Fruit fly (Drosophila melanogaster): Measurements from ENCODE around the gene CG32407.
A peak's percentile ranks its signal among the peaks of the same experiment; 100 is the strongest.

CG32407 gene

DNA sequence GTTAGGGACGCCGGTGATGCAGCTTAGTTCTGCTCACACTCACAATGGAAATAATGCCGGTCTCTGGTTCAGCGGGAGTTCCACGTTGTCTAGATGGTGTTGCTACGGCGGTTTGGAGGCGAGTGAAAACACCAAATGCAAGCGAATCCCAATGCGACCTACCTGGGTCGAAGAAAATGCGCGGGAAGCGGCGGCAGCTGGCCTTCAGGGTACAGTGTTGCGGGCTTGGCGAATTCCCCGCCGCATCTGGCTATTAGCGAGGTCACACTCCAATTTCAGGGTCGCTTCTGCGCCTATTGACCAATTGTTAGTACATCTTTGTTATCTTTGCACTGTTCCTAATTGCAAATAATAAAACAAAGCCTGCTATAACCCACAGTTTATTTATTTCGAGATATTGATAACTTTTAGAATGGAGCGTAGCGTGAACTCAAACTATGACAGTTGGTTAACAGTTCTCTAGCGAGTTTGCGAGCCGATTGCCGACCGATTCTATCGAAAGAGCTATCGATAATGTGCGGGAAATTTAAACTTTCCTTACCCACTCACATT lies 10.6 kb downstream of the CG32407 start, which contains the start of gene Rcc1 (continued):
- TF ChIP-seq CG43689 (GFP tag; IDR thresholded peaks at IDR 0.05): no peak
- TF ChIP-seq Ets97D (GFP tag; optimal IDR thresholded peaks at IDR 0.05): peak; percentile 85
- TF ChIP-seq CHES-1-like (GFP tag; optimal IDR thresholded peaks at IDR 0.05): peak; percentile 23
- TF ChIP-seq bowl (GFP tag; IDR thresholded peaks at IDR 0.05): no peak
- no peak for TF ChIP-seq lov (optimal IDR thresholded peaks at IDR 0.05)
- TF ChIP-seq lov (GFP tag; IDR thresholded peaks at IDR 0.05): no peak
- no peak for TF ChIP-seq Sox102F (GFP tag; optimal IDR thresholded peaks at IDR 0.05)
- TF ChIP-seq CG31224 (GFP tag; IDR thresholded peaks at IDR 0.05): no peak
- no peak for TF ChIP-seq CG30403 (GFP tag; optimal IDR thresholded peaks at IDR 0.05)
- no peak for TF ChIP-seq B-H1 (GFP tag; IDR thresholded peaks at IDR 0.05)
- no peak for TF ChIP-seq CG9437 (GFP tag; optimal IDR thresholded peaks at IDR 0.05)
- peak in 1 of 2 experiments; percentile 63 for TF ChIP-seq insv (GFP tag; optimal IDR thresholded peaks at IDR 0.05)
- peak; percentile 97 for TF ChIP-seq Dp (GFP tag; optimal IDR thresholded peaks at IDR 0.05)
- no peak for TF ChIP-seq abd-A (tag; optimal IDR thresholded peaks at IDR 0.05)
- peak; percentile 64 for TF ChIP-seq Myb (GFP tag; optimal IDR thresholded peaks at IDR 0.05)
- TF ChIP-seq E2f1 (GFP tag; IDR thresholded peaks at IDR 0.05): peak; percentile 89
- TF ChIP-seq tgo (GFP tag; IDR thresholded peaks at IDR 0.05): no peak
- no peak for TF ChIP-seq croc (GFP tag; conservative IDR thresholded peaks at IDR 0.05)
- no peak for TF ChIP-seq CG7357 (GFP tag; IDR thresholded peaks at IDR 0.05)
- TF ChIP-seq CG18011 (GFP tag; optimal IDR thresholded peaks at IDR 0.05): no peak
- TF ChIP-seq jing (GFP tag; optimal IDR thresholded peaks at IDR 0.05): no peak
- no peak for TF ChIP-seq dati (GFP tag; IDR thresholded peaks at IDR 0.05)
- TF ChIP-seq br (optimal IDR thresholded peaks at IDR 0.05): no peak
- TF ChIP-seq HLHmδ (GFP tag; optimal IDR thresholded peaks at IDR 0.05): no peak
- peak; percentile 23 for TF ChIP-seq grau (tag; optimal IDR thresholded peaks at IDR 0.05)
- no peak for TF ChIP-seq aop (GFP tag; IDR thresholded peaks at IDR 0.05)
- no peak for TF ChIP-seq CG42726 (GFP tag; IDR thresholded peaks at IDR 0.05; ENCODE audit: partially characterized antibody)
- TF ChIP-seq CG11504 (tag; optimal IDR thresholded peaks at IDR 0.05): peak; percentile 53
- no peak for TF ChIP-seq CG11695 (GFP tag; IDR thresholded peaks at IDR 0.05)
- TF ChIP-seq Nf-YB (GFP tag; optimal IDR thresholded peaks at IDR 0.05): peak; percentile 24
- TF ChIP-seq CG3847 (GFP tag; IDR thresholded peaks at IDR 0.05): peak; percentile 27; the same call in 1 of the 2 replicates
- no peak for TF ChIP-seq chif (GFP tag; optimal IDR thresholded peaks at IDR 0.05)
- TF ChIP-seq CG3838 (GFP tag; optimal IDR thresholded peaks at IDR 0.05): no peak
- no peak for TF ChIP-seq z (GFP tag; IDR thresholded peaks at IDR 0.05)
- peak; percentile 94 for TF ChIP-seq E2f2 (GFP tag; IDR thresholded peaks at IDR 0.05)
- TF ChIP-seq Fer3 (tag; optimal IDR thresholded peaks at IDR 0.05): no peak
- no peak for TF ChIP-seq zfh1 (GFP tag; IDR thresholded peaks at IDR 0.05)
- no peak for TF ChIP-seq scrt (GFP tag; optimal IDR thresholded peaks at IDR 0.05)
- TF ChIP-seq HmgZ (tag; optimal IDR thresholded peaks at IDR 0.05): peak; percentile 72
- TF ChIP-seq ems (GFP tag; optimal IDR thresholded peaks at IDR 0.05): no peak
- no peak for TF ChIP-seq H15 (GFP tag; IDR thresholded peaks at IDR 0.05)
- peak; percentile 90 for TF ChIP-seq CG15514 (GFP tag; optimal IDR thresholded peaks at IDR 0.05)
- TF ChIP-seq CG4820 (GFP tag; optimal IDR thresholded peaks at IDR 0.05): no peak
- TF ChIP-seq ro (GFP tag; IDR thresholded peaks at IDR 0.05): no peak
- TF ChIP-seq CG6791 (GFP tag; IDR thresholded peaks at IDR 0.05; ENCODE audit: partially characterized antibody): 0 out of 3 replicates have a peak, but pooled peaks have one; percentile 46
- TF ChIP-seq CG32532 (GFP tag; IDR thresholded peaks at IDR 0.05): no peak
- peak; percentile 57 for TF ChIP-seq CG12155 (GFP tag; optimal IDR thresholded peaks at IDR 0.05)
- TF ChIP-seq CG8388 (GFP tag; optimal IDR thresholded peaks at IDR 0.05): no peak
- TF ChIP-seq odd (GFP tag; optimal IDR thresholded peaks at IDR 0.05): no peak
- TF ChIP-seq ATbp (GFP tag; optimal IDR thresholded peaks at IDR 0.05): no peak
- peak; percentile 75 for TF ChIP-seq HmgD (GFP tag; optimal IDR thresholded peaks at IDR 0.05)
- TF ChIP-seq Aef1 (GFP tag; IDR thresholded peaks at IDR 0.05): no peak

Measured in whole organism, embryonic.